Fruit fly (Drosophila melanogaster): Measurements from ENCODE around the gene CG10859.

DNA sequence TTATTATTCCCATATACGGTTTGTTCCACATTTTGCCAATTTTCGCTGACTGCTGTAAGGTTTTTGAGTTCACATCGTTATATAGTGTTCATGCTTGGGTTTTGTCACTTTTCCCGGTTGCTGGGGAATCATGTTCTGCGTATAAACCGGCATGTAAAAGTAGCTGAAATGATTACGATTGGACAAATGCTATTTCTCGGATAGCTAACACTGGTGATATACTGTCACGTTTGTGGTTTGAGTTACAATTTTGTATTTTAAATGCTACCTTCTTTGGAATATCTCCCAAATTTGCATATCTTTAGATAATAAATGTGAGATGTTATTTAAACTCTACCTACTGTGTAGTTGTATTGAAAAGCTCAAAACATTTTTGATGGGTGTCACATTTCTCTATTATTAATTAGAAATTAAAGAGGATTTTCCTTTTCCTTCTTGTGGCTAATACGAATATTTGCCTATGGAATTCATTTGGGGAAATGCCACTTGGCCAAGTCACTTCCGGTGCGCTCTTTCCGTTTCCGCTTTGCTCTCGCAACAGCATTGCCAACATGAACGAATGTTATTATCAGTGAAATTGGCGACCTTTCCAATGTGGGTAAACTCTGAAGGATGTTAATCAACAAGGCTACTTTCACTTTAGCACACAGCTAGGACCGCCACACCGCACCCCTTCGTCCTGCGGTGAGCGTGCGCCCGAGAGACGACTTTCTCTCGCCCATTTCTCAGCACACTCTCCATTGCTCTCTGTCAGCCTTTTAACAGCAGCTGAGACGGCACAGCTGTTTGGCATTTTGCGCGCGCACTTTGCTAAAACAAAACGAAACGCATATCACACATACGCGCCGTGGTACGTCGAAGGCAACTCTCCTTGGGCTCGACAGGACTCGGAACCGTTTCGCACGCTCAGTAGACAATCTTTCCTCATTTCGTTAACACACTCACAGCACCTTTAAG lies 16.3 kb upstream of the CG10859 start, which contains the start of the genes CG16956, CG42784 and CG43850:
- TF ChIP-seq kay (GFP tag; optimal IDR thresholded peaks at IDR 0.05) (no peak), HLH4C (GFP tag; IDR thresholded peaks at IDR 0.05; ENCODE audit: partially characterized antibody) (no peak), HLH3B (GFP tag; IDR thresholded peaks at IDR 0.05) (no peak; the same call in 1 of the 2 replicates), Atf6 (GFP tag; IDR thresholded peaks at IDR 0.05) (peak; percentile 64), gsb (GFP tag; IDR thresholded peaks at IDR 0.05) (no peak), NfI (GFP tag; optimal IDR thresholded peaks at IDR 0.05) (peak; percentile 80)

Data from whole organism, embryonic.